Fruit fly (Drosophila melanogaster) whole organism, embryonic: ENCODE measurements around the gene put.

Experiments
- Asciz ChIP-seq: fragments of 200-800 bp; sonication (Bioruptor generic); optimal IDR thresholded peaks from 2 replicates; lab custom pipeline; 2017; ENCODE audit warnings: missing biosample characterization, mild to moderate bottlenecking, missing genetic modification characterization, missing genetic modification reagents
- CG10462 ChIP-seq: fragments of 200-800 bp; sonication (Bioruptor generic); optimal IDR thresholded peaks from 2 replicates; lab custom pipeline; 2016; ENCODE audit warnings: missing biosample characterization, missing genetic modification characterization
- CG11398 ChIP-seq: fragments of 200-800 bp; sonication (Bioruptor generic); optimal IDR thresholded peaks from 2 replicates; lab custom pipeline; 2016; ENCODE audit warnings: missing biosample characterization, missing genetic modification characterization
- CG12071 ChIP-seq: fragments of 200-800 bp; sonication (Bioruptor generic); optimal IDR thresholded peaks from 3 replicates; lab custom pipeline; 2018; ENCODE audit warnings: missing biosample characterization, mild to moderate bottlenecking, missing genetic modification characterization
- CG12659 ChIP-seq: fragments of 200-800 bp; sonication (Bioruptor generic); optimal IDR thresholded peaks from 3 replicates; lab custom pipeline; 2017; ENCODE audit warnings: mild to moderate bottlenecking, missing biosample characterization, missing genetic modification reagents, missing genetic modification characterization
- CG13624 ChIP-seq: fragments of 200-800 bp; sonication (Bioruptor generic); optimal IDR thresholded peaks from 2 replicates; lab custom pipeline; 2016; ENCODE audit warnings: missing biosample characterization, missing genetic modification characterization
- CG14050 ChIP-seq: fragments of 200-800 bp; sonication (Bioruptor generic); IDR thresholded peaks from 3 replicates; pipeline ENCODE4 v1.3.6; 2022; ENCODE audit warnings: missing biosample characterization, missing genetic modification characterization
- CG16813 ChIP-seq: fragments of 200-800 bp; sonication (Bioruptor generic); IDR thresholded peaks from 3 replicates; pipeline ENCODE4 v1.3.6; 2022; ENCODE audit warnings: missing biosample characterization, missing genetic modification characterization; ENCODE audit not compliant: partially characterized antibody
- CG17359 ChIP-seq: fragments of 200-800 bp; sonication (Bioruptor generic); optimal IDR thresholded peaks from 3 replicates; lab custom pipeline; 2018; ENCODE audit warnings: missing biosample characterization, mild to moderate bottlenecking, missing genetic modification characterization, moderate library complexity
- CG17829 ChIP-seq: fragments of 200-800 bp; optimal IDR thresholded peaks from 2 replicates; lab custom pipeline; 2019; ENCODE audit warnings: missing biosample characterization, mild to moderate bottlenecking, missing genetic modification characterization, moderate library complexity
- CG1832 ChIP-seq: fragments of 200-800 bp; sonication (Bioruptor generic); optimal IDR thresholded peaks from 2 replicates; lab custom pipeline; 2017; ENCODE audit warnings: missing biosample characterization, mild to moderate bottlenecking, missing genetic modification characterization, inconsistent platforms
- CG18599 ChIP-seq: fragments of 200-800 bp; sonication (Bioruptor generic); optimal IDR thresholded peaks from 3 replicates; lab custom pipeline; 2017; ENCODE audit warnings: missing biosample characterization, missing genetic modification characterization, mild to moderate bottlenecking, moderate library complexity, missing genetic modification reagents
- CG2875 ChIP-seq: fragments of 200-800 bp; sonication (Bioruptor generic); optimal IDR thresholded peaks from 2 replicates; lab custom pipeline; 2017; ENCODE audit warnings: missing biosample characterization, mild to moderate bottlenecking, missing genetic modification characterization, missing genetic modification reagents
- CG30020 ChIP-seq: fragments of 200-800 bp; optimal IDR thresholded peaks from 2 replicates; lab custom pipeline; 2019; ENCODE audit warnings: missing biosample characterization, mild to moderate bottlenecking, missing genetic modification characterization, moderate library complexity
- CG6791 ChIP-seq: fragments of 200-800 bp; sonication (Bioruptor generic); IDR thresholded peaks from 3 replicates; pipeline ENCODE4 v1.3.6; 2022; ENCODE audit warnings: missing biosample characterization, missing genetic modification characterization; ENCODE audit not compliant: partially characterized antibody
- CG7556 ChIP-seq: fragments of 200-800 bp; sonication (Bioruptor generic); optimal IDR thresholded peaks from 2 replicates; lab custom pipeline; 2017; ENCODE audit warnings: missing biosample characterization, mild to moderate bottlenecking, missing genetic modification characterization
- CG8290 ChIP-seq, 3 experiments: fragments of 200-800 bp; sonication (Bioruptor generic); optimal IDR thresholded peaks; 2 replicates each; lab custom pipeline; 2016 to 2019; ENCODE audit warnings: missing biosample characterization in 3 of 3, missing genetic modification characterization in 3 of 3, mild to moderate bottlenecking in 2 of 3, moderate library complexity in 1 of 3
- CG8478 ChIP-seq: fragments of >200 bp; optimal IDR thresholded peaks from 2 replicates; lab custom pipeline; 2018
- CG9215 ChIP-seq: fragments of 200-800 bp; sonication (Bioruptor generic); IDR thresholded peaks from 2 replicates; pipeline ENCODE4 v1.3.6; 2022; ENCODE audit warnings: missing biosample characterization, missing genetic modification characterization
- CrebB ChIP-seq: fragments of 200-800 bp; sonication (Bioruptor generic); optimal IDR thresholded peaks from 3 replicates; lab custom pipeline; 2018; ENCODE audit warnings: missing biosample characterization, mild to moderate bottlenecking, missing genetic modification characterization
- Dbx ChIP-seq: fragments of 200-800 bp; sonication (Bioruptor generic); IDR thresholded peaks from 3 replicates; pipeline ENCODE4 v1.3.6; 2022; ENCODE audit warnings: missing biosample characterization, missing genetic modification characterization
- Ets65A ChIP-seq: fragments of 200-800 bp; sonication (Bioruptor generic); peaks from one replicate; lab custom pipeline; 2016; ENCODE audit warnings: missing biosample characterization, missing genetic modification characterization
- Fer2 ChIP-seq: fragments of 200-800 bp; sonication (Bioruptor generic); optimal IDR thresholded peaks from 2 replicates; lab custom pipeline; 2018; ENCODE audit warnings: missing biosample characterization, mild to moderate bottlenecking, missing genetic modification characterization, moderate library complexity
- Gug ChIP-seq: fragments of 200-800 bp; sonication (Bioruptor generic); IDR thresholded peaks from 4 replicates; pipeline ENCODE4 v1.3.6; 2022; ENCODE audit warnings: missing biosample characterization, missing genetic modification characterization
- HLH54F ChIP-seq: fragments of 200-800 bp; sonication (Bioruptor generic); optimal IDR thresholded peaks from 3 replicates; lab custom pipeline; 2016; ENCODE audit warnings: missing biosample characterization, missing genetic modification characterization
- Lim3 ChIP-seq: fragments of 200-800 bp; sonication (Bioruptor generic); IDR thresholded peaks from 2 replicates; pipeline ENCODE4 v1.3.6; 2022; ENCODE audit warnings: missing biosample characterization, missing genetic modification characterization
- MESR4 ChIP-seq: fragments of 200-800 bp; sonication (Bioruptor generic); optimal IDR thresholded peaks from 2 replicates; lab custom pipeline; 2018; ENCODE audit warnings: missing biosample characterization, mild to moderate bottlenecking, missing genetic modification characterization, moderate library complexity
- Meics ChIP-seq: fragments of 200-800 bp; sonication (Bioruptor generic); optimal IDR thresholded peaks from 2 replicates; lab custom pipeline; 2017; ENCODE audit warnings: missing biosample characterization, mild to moderate bottlenecking, missing genetic modification characterization
- NFAT ChIP-seq: fragments of 200-800 bp; sonication (Bioruptor generic); IDR thresholded peaks from 2 replicates; pipeline ENCODE4 v1.3.6; 2022; ENCODE audit warnings: missing biosample characterization, missing genetic modification characterization
- Opbp ChIP-seq: fragments of 200-800 bp; sonication (Bioruptor generic); IDR thresholded peaks from 3 replicates; pipeline ENCODE4 v1.3.6; 2022; ENCODE audit warnings: missing biosample characterization, missing genetic modification characterization; ENCODE audit not compliant: partially characterized antibody
- Side ChIP-seq: fragments of 200-800 bp; sonication (Bioruptor generic); optimal IDR thresholded peaks from 2 replicates; lab custom pipeline; 2016; ENCODE audit warnings: missing biosample characterization, missing genetic modification characterization
- Sin3A ChIP-seq: fragments of >200 bp; optimal IDR thresholded peaks from 2 replicates; lab custom pipeline; 2018
- Six4 ChIP-seq: fragments of 200-800 bp; sonication (Bioruptor generic); optimal IDR thresholded peaks from 2 replicates; lab custom pipeline; 2016; ENCODE audit warnings: missing biosample characterization, missing genetic modification characterization
- YL-1 ChIP-seq: fragments of 200-800 bp; sonication (Bioruptor generic); optimal IDR thresholded peaks from 3 replicates; lab custom pipeline; 2017; ENCODE audit warnings: missing biosample characterization, mild to moderate bottlenecking, missing genetic modification characterization
- bowl ChIP-seq: fragments of 200-800 bp; sonication (Bioruptor generic); IDR thresholded peaks from 2 replicates; pipeline ENCODE4 v1.3.6; 2022; ENCODE audit warnings: missing biosample characterization, missing genetic modification characterization
- btn ChIP-seq: fragments of 200-800 bp; sonication (Bioruptor generic); optimal IDR thresholded peaks from 2 replicates; lab custom pipeline; 2016; ENCODE audit warnings: missing biosample characterization, missing genetic modification characterization
- cad ChIP-seq: fragments of >200 bp; optimal IDR thresholded peaks from 2 replicates; lab custom pipeline; 2017; ENCODE audit warnings: missing biosample characterization, missing genetic modification characterization
- chinmo ChIP-seq: fragments of 200-800 bp; sonication (Bioruptor generic); IDR thresholded peaks from 4 replicates; pipeline ENCODE4 v1.3.6; 2022; ENCODE audit warnings: missing biosample characterization, missing genetic modification characterization; ENCODE audit not compliant: partially characterized antibody
- croc ChIP-seq: fragments of 200-800 bp; sonication (Bioruptor generic); conservative IDR thresholded peaks from 3 replicates; pipeline ENCODE4 v1.3.6; 2022; ENCODE audit warnings: missing biosample characterization, missing genetic modification characterization
- dysf ChIP-seq: fragments of 200-800 bp; sonication (Bioruptor generic); IDR thresholded peaks from 3 replicates; pipeline ENCODE4 v1.3.6; 2022; ENCODE audit warnings: missing biosample characterization, missing genetic modification characterization
- gcm ChIP-seq: fragments of 200-800 bp; sonication (Bioruptor generic); optimal IDR thresholded peaks from 2 replicates; lab custom pipeline; 2019; ENCODE audit warnings: missing biosample characterization, mild to moderate bottlenecking, missing genetic modification characterization, moderate library complexity
- insv ChIP-seq, 2 experiments: fragments of 200-800 bp; sonication (Bioruptor generic); optimal IDR thresholded peaks; 3 replicates each; lab custom pipeline; 2016 to 2018; ENCODE audit warnings: missing biosample characterization in 2 of 2, missing genetic modification characterization in 2 of 2
- maf-S ChIP-seq: fragments of 200-800 bp; sonication (Bioruptor generic); optimal IDR thresholded peaks from 2 replicates; lab custom pipeline; 2016; ENCODE audit warnings: missing biosample characterization, missing genetic modification characterization
- nmo ChIP-seq: fragments of 200-800 bp; sonication (Bioruptor generic); optimal IDR thresholded peaks from 2 replicates; lab custom pipeline; 2018; ENCODE audit warnings: missing biosample characterization, mild to moderate bottlenecking, missing genetic modification characterization, moderate library complexity
- oc ChIP-seq: fragments of 200-800 bp; sonication (Bioruptor generic); optimal IDR thresholded peaks from 2 replicates; lab custom pipeline; 2018; ENCODE audit warnings: missing biosample characterization, mild to moderate bottlenecking, missing genetic modification characterization, moderate library complexity
- peb ChIP-seq: fragments of 200-800 bp; sonication (Bioruptor generic); IDR thresholded peaks from 2 replicates; pipeline ENCODE4 v1.3.6; 2022; ENCODE audit warnings: missing biosample characterization, missing genetic modification characterization
- pho ChIP-seq: fragments of 200-800 bp; sonication (Bioruptor generic); optimal IDR thresholded peaks from 2 replicates; lab custom pipeline; 2016; ENCODE audit warnings: missing biosample characterization, missing genetic modification characterization
- sna ChIP-seq: fragments of 200-800 bp; sonication (Bioruptor generic); IDR thresholded peaks from 2 replicates; pipeline ENCODE4 v1.3.6; 2022; ENCODE audit warnings: missing biosample characterization, missing genetic modification characterization; ENCODE audit not compliant: partially characterized antibody
- z ChIP-seq: fragments of 200-800 bp; sonication (Bioruptor generic); IDR thresholded peaks from 3 replicates; pipeline ENCODE4 v1.3.6; 2022; ENCODE audit warnings: missing biosample characterization, missing genetic modification characterization
- zen2 ChIP-seq: fragments of 200-800 bp; sonication (Bioruptor generic); IDR thresholded peaks from 3 replicates; pipeline ENCODE4 v1.3.6; 2022; ENCODE audit warnings: missing biosample characterization, missing genetic modification characterization; ENCODE audit not compliant: partially characterized antibody
- zfh1 ChIP-seq: fragments of 200-800 bp; sonication (Bioruptor generic); IDR thresholded peaks from 3 replicates; pipeline ENCODE4 v1.3.6; 2022; ENCODE audit warnings: missing biosample characterization, missing genetic modification characterization

Gene put

dm6 chr3R:14597935-14598424 is 27.5 kb downstream of the put start (continued):
- TF ChIP-seq Asciz (GFP tag; lab: Kevin White, UChicago) = peak; percentile 56
- TF ChIP-seq Sin3A (lab: Kevin White, UChicago) = no peak
- TF ChIP-seq bowl = no peak
- peak; percentile 11 for TF ChIP-seq CG17359
- no peak for TF ChIP-seq sna (GFP tag; lab: Robert Waterston, UW)
- no peak for TF ChIP-seq chinmo (GFP tag; lab: Robert Waterston, UW)
- TF ChIP-seq CG1832 (GFP tag; lab: Kevin White, UChicago) = peak; percentile 51
- no peak for TF ChIP-seq CG14050 (GFP tag; lab: Robert Waterston, UW)
- TF ChIP-seq CG7556 (GFP tag; lab: Kevin White, UChicago) = peak; percentile 45
- TF ChIP-seq CG30020 (tag; lab: Kevin White, UChicago) = no peak
- no peak for TF ChIP-seq Lim3 (GFP tag; lab: Robert Waterston, UW)
- TF ChIP-seq CG10462 (GFP tag; lab: Kevin White, UChicago) = no peak
- no peak for TF ChIP-seq z
- TF ChIP-seq zfh1 = peak; percentile 52; the same call in 1 of the 3 replicates
- TF ChIP-seq insv (GFP tag; optimal IDR thresholded peaks at IDR 0.05; lab: Kevin White, UChicago) = no peak
- TF ChIP-seq zen2 (GFP tag; lab: Robert Waterston, UW) = no peak
- TF ChIP-seq NFAT (GFP tag; lab: Robert Waterston, UW) = no peak
- TF ChIP-seq pho = no peak
- peak; percentile 15 for TF ChIP-seq Six4 (GFP tag; lab: Kevin White, UChicago)
- no peak for TF ChIP-seq maf-S (GFP tag; lab: Kevin White, UChicago)
- no peak for TF ChIP-seq CG11398
- no peak for TF ChIP-seq CG12071 (GFP tag; lab: Kevin White, UChicago)
- TF ChIP-seq Meics (GFP tag; lab: Kevin White, UChicago) = no peak
- TF ChIP-seq CG6791 (GFP tag; lab: Robert Waterston, UW) = no peak
- TF ChIP-seq HLH54F (GFP tag; lab: Kevin White, UChicago) = no peak
- peak; percentile 38; the same call in 2 of the 3 replicates for TF ChIP-seq dysf (GFP tag; lab: Robert Waterston, UW)
- peak; percentile 45 for TF ChIP-seq CG17829
- TF ChIP-seq CG13624 (GFP tag; lab: Kevin White, UChicago) = no peak
- 0 out of 3 replicates have a peak, but pooled peaks have one; percentile 24 for TF ChIP-seq croc (GFP tag; lab: Robert Waterston, UW)
- peak; percentile 12 for TF ChIP-seq CG18599 (GFP tag; lab: Kevin White, UChicago)
- peak; percentile 85 for TF ChIP-seq Ets65A (GFP tag; lab: Kevin White, UChicago)
- no peak for TF ChIP-seq CG8290 (GFP tag; optimal IDR thresholded peaks at IDR 0.05; lab: Kevin White, UChicago)
- TF ChIP-seq CG8290 (tag; optimal IDR thresholded peaks at IDR 0.05; lab: Kevin White, UChicago) = no peak
- no peak for TF ChIP-seq Gug (GFP tag; lab: Robert Waterston, UW)
- peak; percentile 41 for TF ChIP-seq nmo (GFP tag; lab: Kevin White, UChicago)
- no peak for TF ChIP-seq CG8478 (lab: Kevin White, UChicago)
- TF ChIP-seq oc (tag; lab: Kevin White, UChicago) = peak; percentile 10
- TF ChIP-seq CG9215 (GFP tag; lab: Robert Waterston, UW) = no peak
- no peak for TF ChIP-seq Opbp
- no peak for TF ChIP-seq btn (GFP tag; lab: Kevin White, UChicago)
- no peak for TF ChIP-seq peb
- TF ChIP-seq CG2875 (GFP tag; lab: Kevin White, UChicago) = peak; percentile 1
- TF ChIP-seq Fer2 = no peak
- TF ChIP-seq cad (GFP tag; lab: Kevin White, UChicago) = no peak
- TF ChIP-seq YL-1 (GFP tag; lab: Kevin White, UChicago) = no peak
- no peak for TF ChIP-seq gcm
- no peak for TF ChIP-seq MESR4 (GFP tag; lab: Kevin White, UChicago)
- TF ChIP-seq CrebB = no peak
- TF ChIP-seq CG16813 = no peak
- peak; percentile 5 for TF ChIP-seq CG12659 (GFP tag; lab: Kevin White, UChicago)
- no peak for TF ChIP-seq Dbx (GFP tag; lab: Robert Waterston, UW)
- TF ChIP-seq Side = no peak
